Worm (Caenorhabditis elegans) whole organism, L4 larva: ENCODE measurements around the gene nspc-3.

Experiments
- F37D6.2 ChIP-seq: sonication (generic microtip); optimal IDR thresholded peaks from 2 replicates; lab custom pipeline; 2016; ENCODE audit warnings: mild to moderate bottlenecking, missing genetic modification characterization, missing compliant biosample characterization
- F49E8.2 ChIP-seq: sonication (generic microtip); optimal IDR thresholded peaks from 2 replicates; lab custom pipeline; 2016; ENCODE audit warnings: missing compliant biosample characterization, mild to moderate bottlenecking, missing genetic modification characterization, borderline replicate concordance
- R02D3.7 ChIP-seq: fragments of 150-350 bp; sonication (generic microtip); optimal IDR thresholded peaks from 3 replicates; lab custom pipeline; 2014; ENCODE audit warnings: missing biosample characterization, missing genetic modification characterization
- T20F7.1 ChIP-seq: fragments of 200-800 bp; sonication (Bioruptor generic); optimal IDR thresholded peaks from 2 replicates; lab custom pipeline; 2018; ENCODE audit warnings: mild to moderate bottlenecking, missing genetic modification characterization, missing compliant biosample characterization
- Y105C5A.15 ChIP-seq: fragments of 200-800 bp; sonication (Bioruptor generic); IDR thresholded peaks from 2 replicates; pipeline ENCODE4 v1.3.6; 2022; ENCODE audit warnings: missing genetic modification characterization, missing compliant biosample characterization
- Y75B8A.6 ChIP-seq: fragments of 200-800 bp; sonication (Bioruptor generic); IDR thresholded peaks from 2 replicates; pipeline ENCODE4 v1.3.6; 2022; ENCODE audit warnings: missing genetic modification reagents, missing genetic modification characterization, missing compliant biosample characterization
- aha-1 ChIP-seq: fragments of 150-350 bp; peaks from one replicate; lab custom pipeline; 2014; ENCODE audit warnings: missing biosample characterization, missing genetic modification characterization
- aly-2 ChIP-seq: sonication (generic microtip); optimal IDR thresholded peaks from 2 replicates; lab custom pipeline; 2018; ENCODE audit warnings: missing biosample characterization, missing genetic modification characterization
- ama-1 ChIP-seq: fragments of 150-350 bp; optimal IDR thresholded peaks from 2 replicates; lab custom pipeline; 2014; ENCODE audit warnings: inconsistent platforms, mixed read lengths
- arid-1 ChIP-seq: fragments of 200-800 bp; sonication (Bioruptor generic); conservative IDR thresholded peaks from 2 replicates; pipeline ENCODE4 v1.3.6; 2022; ENCODE audit warnings: missing genetic modification reagents, missing genetic modification characterization, missing compliant biosample characterization
- ceh-20 ChIP-seq: fragments of 200-800 bp; sonication (Bioruptor generic); IDR thresholded peaks from 2 replicates; pipeline ENCODE4 v1.3.6; 2022; ENCODE audit warnings: missing genetic modification reagents, missing genetic modification characterization, missing compliant biosample characterization
- ceh-44 ChIP-seq: fragments of 200-800 bp; sonication (Bioruptor generic); IDR thresholded peaks from 2 replicates; pipeline ENCODE4 v1.3.6; 2022; ENCODE audit warnings: missing genetic modification reagents, missing genetic modification characterization, missing compliant biosample characterization
- ceh-62 ChIP-seq: sonication (generic microtip); optimal IDR thresholded peaks from 2 replicates; lab custom pipeline; 2017; ENCODE audit warnings: missing biosample characterization, missing genetic modification characterization
- ctbp-1 ChIP-seq: fragments of 200-800 bp; sonication (Bioruptor generic); IDR thresholded peaks from 2 replicates; pipeline ENCODE4 v1.3.6; 2022; ENCODE audit warnings: missing genetic modification reagents, missing genetic modification characterization, missing compliant biosample characterization
- daf-16 ChIP-seq, 3 experiments: sonication (generic microtip); optimal IDR thresholded peaks; 2 replicates each; lab custom pipeline; 2016 to 2017; ENCODE audit warnings: missing genetic modification characterization in 3 of 3, missing genetic modification reagents in 3 of 3, mild to moderate bottlenecking in 2 of 3, missing compliant biosample characterization in 2 of 3, missing biosample characterization in 1 of 3, moderate library complexity in 1 of 3
- daf-8 ChIP-seq: fragments of 200-800 bp; sonication (Bioruptor generic); IDR thresholded peaks from 2 replicates; pipeline ENCODE4 v1.3.6; 2022; ENCODE audit warnings: missing genetic modification characterization, missing compliant biosample characterization
- dmd-6 ChIP-seq: fragments of 200-800 bp; sonication (Bioruptor generic); IDR thresholded peaks from 2 replicates; pipeline ENCODE4 v1.3.6; 2022; ENCODE audit warnings: missing genetic modification reagents, missing genetic modification characterization, missing compliant biosample characterization
- dmd-8 ChIP-seq: fragments of 200-800 bp; sonication (Bioruptor generic); IDR thresholded peaks from 2 replicates; pipeline ENCODE4 v1.3.6; 2022; ENCODE audit warnings: missing genetic modification characterization, missing compliant biosample characterization
- dpl-1 ChIP-seq: fragments of 150-350 bp; optimal IDR thresholded peaks from 2 replicates; lab custom pipeline; 2014; ENCODE audit warnings: missing biosample characterization, missing genetic modification reagents, missing genetic modification characterization
- duxl-1 ChIP-seq: sonication (generic microtip); optimal IDR thresholded peaks from 2 replicates; lab custom pipeline; 2016; ENCODE audit warnings: mild to moderate bottlenecking, missing genetic modification characterization, moderate library complexity, missing compliant biosample characterization; ENCODE audit not compliant: poor library complexity
- dve-1 ChIP-seq: sonication (generic microtip); optimal IDR thresholded peaks from 2 replicates; lab custom pipeline; 2017; ENCODE audit warnings: antibody characterized with exemption, mild to moderate bottlenecking, missing genetic modification characterization, missing compliant biosample characterization; ENCODE audit not compliant: insufficient read depth
- egl-43 ChIP-seq: fragments of 200-800 bp; sonication (Bioruptor generic); IDR thresholded peaks from 2 replicates; pipeline ENCODE4 v1.3.6; 2022; ENCODE audit warnings: missing genetic modification reagents, missing genetic modification characterization, missing compliant biosample characterization
- fkh-10 ChIP-seq: fragments of 150-350 bp; optimal IDR thresholded peaks from 2 replicates; lab custom pipeline; 2014; ENCODE audit warnings: missing biosample characterization, missing genetic modification reagents, missing genetic modification characterization
- fos-1 ChIP-seq: fragments of 150-350 bp; optimal IDR thresholded peaks from 2 replicates; lab custom pipeline; 2014; ENCODE audit warnings: missing biosample characterization, missing genetic modification characterization
- hif-1 ChIP-seq, 2 experiments: sonication (generic microtip); optimal IDR thresholded peaks; 2 replicates each; lab custom pipeline; 2016 to 2017; ENCODE audit warnings: missing compliant biosample characterization in 2 of 2, missing genetic modification characterization in 2 of 2, missing genetic modification reagents in 2 of 2, missing genotype in 2 of 2, mild to moderate bottlenecking in 1 of 2
- jun-1 ChIP-seq: fragments of 150-350 bp; optimal IDR thresholded peaks from 2 replicates; lab custom pipeline; 2014; ENCODE audit warnings: missing biosample characterization, missing genetic modification reagents, missing genetic modification characterization
- lir-3 ChIP-seq: sonication (generic microtip); optimal IDR thresholded peaks from 2 replicates; lab custom pipeline; 2016; ENCODE audit warnings: mild to moderate bottlenecking, missing genetic modification characterization, missing compliant biosample characterization
- lsy-2 ChIP-seq, 2 experiments: fragments of 150-350 bp in 1 of 2; sonication (generic microtip) in 1 of 2; optimal IDR thresholded peaks; 2 replicates each; lab custom pipeline; 2014 to 2017; ENCODE audit warnings: missing biosample characterization in 2 of 2, missing genetic modification characterization in 2 of 2
- madf-9 ChIP-seq: fragments of 200-800 bp; sonication (Bioruptor generic); conservative IDR thresholded peaks from 2 replicates; pipeline ENCODE4 v1.3.6; 2022; ENCODE audit warnings: missing genetic modification reagents, missing genetic modification characterization, missing compliant biosample characterization
- mdl-1 ChIP-seq, 2 experiments: fragments of 150-350 bp in 1 of 2; sonication (generic microtip) in 1 of 2; optimal IDR thresholded peaks; 2 replicates each; lab custom pipeline; 2014 to 2017; ENCODE audit warnings: missing biosample characterization in 2 of 2, missing genetic modification characterization in 2 of 2
- mep-1 ChIP-seq: fragments of 150-350 bp; sonication (generic microtip); optimal IDR thresholded peaks from 3 replicates; lab custom pipeline; 2014; ENCODE audit warnings: missing biosample characterization, missing genetic modification characterization
- mxl-3 ChIP-seq: fragments of 200-800 bp; sonication (Bioruptor generic); optimal IDR thresholded peaks from 2 replicates; lab custom pipeline; 2018; ENCODE audit warnings: mild to moderate bottlenecking, missing genetic modification characterization, missing compliant biosample characterization
- nhr-10 ChIP-seq: fragments of 150-350 bp; optimal IDR thresholded peaks from 2 replicates; lab custom pipeline; 2014; ENCODE audit warnings: missing biosample characterization, missing genetic modification characterization
- nhr-102 ChIP-seq: sonication (generic microtip); optimal IDR thresholded peaks from 2 replicates; lab custom pipeline; 2016; ENCODE audit warnings: mild to moderate bottlenecking, missing genetic modification characterization, moderate library complexity, missing compliant biosample characterization
- nhr-111 ChIP-seq: fragments of 200-800 bp; sonication (Bioruptor generic); optimal IDR thresholded peaks from 2 replicates; lab custom pipeline; 2018; ENCODE audit warnings: mild to moderate bottlenecking, missing genetic modification characterization, missing compliant biosample characterization
- nhr-237 ChIP-seq: sonication (generic microtip); optimal IDR thresholded peaks from 2 replicates; lab custom pipeline; 2017; ENCODE audit warnings: missing biosample characterization, missing genetic modification characterization
- nhr-42 ChIP-seq: fragments of 200-800 bp; sonication (Bioruptor generic); IDR thresholded peaks from 2 replicates; pipeline ENCODE4 v1.3.6; 2022; ENCODE audit warnings: missing genetic modification characterization, missing compliant biosample characterization
- nhr-6 ChIP-seq: fragments of 150-350 bp; optimal IDR thresholded peaks from 2 replicates; lab custom pipeline; 2014; ENCODE audit warnings: missing biosample characterization, missing genetic modification characterization
- nhr-77 ChIP-seq: fragments of 150-350 bp; optimal IDR thresholded peaks from 2 replicates; lab custom pipeline; 2014; ENCODE audit warnings: missing biosample characterization, missing genetic modification characterization
- rbr-2 ChIP-seq: sonication (generic microtip); optimal IDR thresholded peaks from 2 replicates; lab custom pipeline; 2016; ENCODE audit warnings: missing genotype, missing genetic modification characterization, missing compliant biosample characterization
- snpc-1.2 ChIP-seq: fragments of 200-800 bp; sonication (Bioruptor generic); IDR thresholded peaks from 2 replicates; pipeline ENCODE4 v1.3.6; 2022; ENCODE audit warnings: missing genetic modification reagents, missing genetic modification characterization, missing compliant biosample characterization
- spr-1 ChIP-seq: sonication (generic microtip); optimal IDR thresholded peaks from 2 replicates; lab custom pipeline; 2016; ENCODE audit warnings: mild to moderate bottlenecking, missing genetic modification characterization, missing compliant biosample characterization
- tag-97 ChIP-seq: fragments of 200-800 bp; sonication (Bioruptor generic); IDR thresholded peaks from 2 replicates; pipeline ENCODE4 v1.3.6; 2022; ENCODE audit warnings: missing genetic modification characterization, missing compliant biosample characterization
- unc-39 ChIP-seq: sonication (generic microtip); optimal IDR thresholded peaks from 2 replicates; lab custom pipeline; 2017; ENCODE audit warnings: missing biosample characterization, missing genetic modification characterization
- unc-62 ChIP-seq, 3 experiments: fragments of 150-350 bp in 1 of 3; sonication (generic microtip); optimal IDR thresholded peaks in 2 of 3; peaks in 1 of 3; 1 replicate in 1 of 3; 2 replicates in 2 of 3; lab custom pipeline; 2014 to 2017; ENCODE audit warnings: missing biosample characterization in 3 of 3, missing genetic modification characterization in 3 of 3, missing genetic modification reagents in 3 of 3, missing genotype in 1 of 3
- vab-7 ChIP-seq: fragments of 200-800 bp; sonication (Bioruptor generic); IDR thresholded peaks from 2 replicates; pipeline ENCODE4 v1.3.6; 2022; ENCODE audit warnings: missing genetic modification reagents, missing genetic modification characterization, missing compliant biosample characterization
- zag-1 ChIP-seq: fragments of 150-350 bp; optimal IDR thresholded peaks from 2 replicates; lab custom pipeline; 2014; ENCODE audit warnings: missing biosample characterization, missing genetic modification characterization
- zip-11 ChIP-seq: fragments of 200-800 bp; sonication (Bioruptor generic); IDR thresholded peaks from 2 replicates; pipeline ENCODE4 v1.3.6; 2022; ENCODE audit warnings: missing genetic modification characterization, missing compliant biosample characterization
- ztf-7 ChIP-seq: fragments of 150-350 bp; optimal IDR thresholded peaks from 2 replicates; lab custom pipeline; 2014; ENCODE audit warnings: missing biosample characterization, missing genetic modification characterization

Gene nspc-3

DNA sequence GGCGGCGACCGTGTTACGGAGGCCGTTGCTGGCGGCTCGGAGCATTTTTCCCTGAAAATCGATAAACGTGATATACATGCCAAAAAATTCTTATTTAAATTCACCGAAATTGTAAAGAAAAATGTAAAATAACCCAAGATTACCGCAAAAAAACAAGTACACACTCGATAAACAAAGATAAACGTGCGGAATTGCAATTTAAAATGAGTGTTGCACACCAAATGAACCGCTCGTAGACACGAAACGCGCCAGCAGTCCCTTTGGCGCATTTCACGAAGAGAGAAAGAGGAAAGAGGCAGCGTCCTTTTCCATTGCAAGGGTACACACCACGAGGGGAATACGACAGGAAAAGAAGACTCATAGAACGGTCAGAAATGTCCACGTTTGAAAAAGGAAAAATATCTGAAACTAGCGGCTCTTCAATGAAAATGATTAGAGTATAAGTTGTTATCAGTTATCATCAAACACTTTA, 9.1 kb downstream of the nspc-3 start, which contains the start of gene sdha-1 (continued):
- TF ChIP-seq zip-11 (GFP tag; lab: Robert Waterston, UW), result no peak
- no peak for TF ChIP-seq egl-43 (GFP tag; lab: Robert Waterston, UW)
- peak; percentile 52 for TF ChIP-seq jun-1 (tag; lab: Kevin White, UChicago)
- TF ChIP-seq nhr-237 (tag; lab: Kevin White, UChicago), result no peak
- TF ChIP-seq dpl-1 (GFP tag; lab: Kevin White, UChicago), result peak; percentile 80
- TF ChIP-seq vab-7 (GFP tag; lab: Robert Waterston, UW), result no peak
- TF ChIP-seq dmd-6 (GFP tag; lab: Robert Waterston, UW), result peak; percentile 88
- TF ChIP-seq rbr-2 (tag; lab: Kevin White, UChicago), result peak; percentile 80
- TF ChIP-seq ceh-62, result no peak
- peak; percentile 98 for TF ChIP-seq dve-1 (tag; lab: Kevin White, UChicago)
- no peak for TF ChIP-seq daf-8
- no peak for TF ChIP-seq aly-2 (tag; lab: Kevin White, UChicago)
- no peak for TF ChIP-seq madf-9 (GFP tag; lab: Robert Waterston, UW)
- no peak for TF ChIP-seq ceh-44 (GFP tag; lab: Robert Waterston, UW)
- TF ChIP-seq lir-3, result no peak
- no peak for TF ChIP-seq tag-97 (GFP tag; lab: Robert Waterston, UW)
- no peak for TF ChIP-seq F49E8.2 (tag; lab: Kevin White, UChicago)
- peak; percentile 45 to 96 for TF ChIP-seq mdl-1 (tag; optimal IDR thresholded peaks at IDR 0.05; lab: Kevin White, UChicago)
- peak in 1 of 2 experiments; percentile 75 for TF ChIP-seq unc-62 (GFP tag; optimal IDR thresholded peaks at IDR 0.05 in 1 of 2; lab: Kevin White, UChicago)
- TF ChIP-seq unc-62 (tag; optimal IDR thresholded peaks at IDR 0.05; lab: Kevin White, UChicago), result no peak

DNA sequence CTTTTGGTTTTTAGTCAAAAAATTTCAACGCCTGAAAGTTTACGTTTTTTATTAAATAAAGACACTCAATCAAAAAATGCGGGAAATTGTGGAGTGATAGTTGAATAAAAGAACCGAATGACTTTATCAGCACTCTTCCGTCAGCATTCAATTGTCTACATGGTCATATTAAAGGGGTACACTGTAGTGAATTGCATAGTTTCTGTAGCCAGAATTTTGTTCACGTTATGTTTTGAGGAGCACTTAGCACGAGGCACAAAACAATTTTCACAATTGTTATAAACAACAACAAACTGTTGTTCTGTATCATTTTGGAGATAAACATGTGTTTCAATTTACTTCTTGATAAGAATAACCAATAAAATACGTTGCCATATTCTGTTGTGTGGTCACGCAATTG, 12.1 kb downstream of the nspc-3 start, which contains the start of gene D2021.4:
TSS of gene D2021.4 (minus strand) at position 48 of the 400 bp plus-strand sequence.
- TF ChIP-seq fos-1 (tag; lab: Kevin White, UChicago), result no peak
- TF ChIP-seq duxl-1 (tag; lab: Kevin White, UChicago), result no peak
- TF ChIP-seq nhr-10, result no peak
- TF ChIP-seq spr-1 (tag; lab: Kevin White, UChicago), result no peak
- peak; percentile 22 for TF ChIP-seq ztf-7 (tag; lab: Kevin White, UChicago)
- TF ChIP-seq nhr-42 (GFP tag; lab: Robert Waterston, UW), result no peak
- TF ChIP-seq ama-1, result no peak
- no peak for TF ChIP-seq aly-2 (tag; lab: Kevin White, UChicago)
- no peak for TF ChIP-seq Y105C5A.15 (GFP tag; lab: Robert Waterston, UW)
- TF ChIP-seq T20F7.1, result peak; percentile 4
- TF ChIP-seq tag-97 (GFP tag; lab: Robert Waterston, UW), result no peak
- no peak for TF ChIP-seq lsy-2 (tag; optimal IDR thresholded peaks at IDR 0.05; lab: Kevin White, UChicago)
- TF ChIP-seq arid-1 (GFP tag; lab: Robert Waterston, UW), result no peak
- no peak for TF ChIP-seq Y75B8A.6
- TF ChIP-seq mdl-1 (tag; optimal IDR thresholded peaks at IDR 0.05; lab: Kevin White, UChicago), result peak in 1 of 2 experiments; percentile 35
- no peak for TF ChIP-seq F37D6.2
- no peak for TF ChIP-seq mxl-3 (GFP tag; lab: Kevin White, UChicago)
- no peak for TF ChIP-seq R02D3.7 (tag; lab: Kevin White, UChicago)
- TF ChIP-seq dmd-8 (GFP tag; lab: Robert Waterston, UW), result no peak
- TF ChIP-seq rbr-2 (tag; lab: Kevin White, UChicago), result no peak
- peak; percentile 27 for TF ChIP-seq nhr-102 (tag; lab: Kevin White, UChicago)
- no peak for TF ChIP-seq nhr-111 (GFP tag; lab: Kevin White, UChicago)
- no peak for TF ChIP-seq aha-1
- TF ChIP-seq snpc-1.2, result no peak
- no peak for TF ChIP-seq nhr-237 (tag; lab: Kevin White, UChicago)
- no peak for TF ChIP-seq zag-1
- TF ChIP-seq daf-16 (GFP tag; optimal IDR thresholded peaks at IDR 0.05; lab: Kevin White, UChicago), result no peak
- TF ChIP-seq daf-16 (tag; optimal IDR thresholded peaks at IDR 0.05; lab: Kevin White, UChicago), result peak; percentile 98
- peak; percentile 55 for TF ChIP-seq dve-1 (tag; lab: Kevin White, UChicago)
- TF ChIP-seq fkh-10, result no peak
- peak; percentile 13 for TF ChIP-seq mep-1 (tag; lab: Kevin White, UChicago)
- no peak for TF ChIP-seq ctbp-1 (GFP tag; lab: Robert Waterston, UW)
- TF ChIP-seq nhr-6, result no peak
- no peak for TF ChIP-seq ceh-20 (GFP tag; lab: Robert Waterston, UW)
- TF ChIP-seq hif-1 (tag; optimal IDR thresholded peaks at IDR 0.05; lab: Kevin White, UChicago), result peak in 1 of 2 experiments; percentile 62
- peak; percentile 50 for TF ChIP-seq nhr-77 (tag; lab: Kevin White, UChicago)
- TF ChIP-seq unc-39 (tag; lab: Kevin White, UChicago), result no peak
- TF ChIP-seq F49E8.2 (tag; lab: Kevin White, UChicago), result no peak
